Fruit fly (Drosophila melanogaster) whole organism, prepupa: ENCODE data around the gene CG43098.

Source experiments
- Blimp-1 ChIP-seq: fragments of 200-800 bp; sonication (Bioruptor generic); optimal IDR thresholded peaks from 3 replicates; lab custom pipeline; 2017; ENCODE audit warnings: missing biosample characterization, missing genetic modification characterization, mild to moderate bottlenecking, moderate library complexity, missing genetic modification reagents
- CG11762 ChIP-seq: fragments of 200-800 bp; sonication (Bioruptor generic); optimal IDR thresholded peaks from 3 replicates; lab custom pipeline; 2016; ENCODE audit warnings: missing biosample characterization, missing genetic modification characterization; ENCODE audit not compliant: insufficient read depth
- CG11902 ChIP-seq: fragments of 200-800 bp; sonication (Bioruptor generic); optimal IDR thresholded peaks from 3 replicates; lab custom pipeline; 2016; ENCODE audit warnings: missing biosample characterization, missing genetic modification characterization
- CG15336 ChIP-seq: fragments of 200-800 bp; sonication (Bioruptor generic); IDR thresholded peaks from 2 replicates; pipeline ENCODE4 v1.3.6; 2022; ENCODE audit warnings: missing biosample characterization, missing genetic modification characterization
- CG1621 ChIP-seq: fragments of 200-800 bp; sonication (Bioruptor generic); optimal IDR thresholded peaks from 3 replicates; lab custom pipeline; 2018; ENCODE audit warnings: missing biosample characterization, mild to moderate bottlenecking, missing genetic modification characterization
- CG16779 ChIP-seq: fragments of 200-800 bp; sonication (Bioruptor generic); optimal IDR thresholded peaks from 3 replicates; lab custom pipeline; 2017; ENCODE audit warnings: missing biosample characterization, mild to moderate bottlenecking, missing genetic modification characterization
- CG3032 ChIP-seq: fragments of 200-800 bp; optimal IDR thresholded peaks from 2 replicates; lab custom pipeline; 2019; ENCODE audit warnings: missing biosample characterization, mild to moderate bottlenecking, missing genetic modification characterization, moderate library complexity
- CG32006 ChIP-seq: fragments of 200-800 bp; sonication (Bioruptor generic); optimal IDR thresholded peaks from 3 replicates; lab custom pipeline; 2017; ENCODE audit warnings: missing biosample characterization, mild to moderate bottlenecking, missing genetic modification characterization
- CG4318 ChIP-seq: fragments of 200-800 bp; sonication (Bioruptor generic); optimal IDR thresholded peaks from 3 replicates; lab custom pipeline; 2017; ENCODE audit warnings: missing biosample characterization, mild to moderate bottlenecking, missing genetic modification characterization
- CG6163 ChIP-seq: fragments of 200-800 bp; sonication (Bioruptor generic); IDR thresholded peaks from 3 replicates; pipeline ENCODE4 v1.3.6; 2022; ENCODE audit warnings: missing biosample characterization, missing genetic modification characterization
- CG6276 ChIP-seq: fragments of 200-800 bp; sonication (Bioruptor generic); optimal IDR thresholded peaks from 2 replicates; lab custom pipeline; 2017; ENCODE audit warnings: missing biosample characterization, mild to moderate bottlenecking, missing genetic modification characterization
- CG6808 ChIP-seq: fragments of 200-800 bp; sonication (Bioruptor generic); optimal IDR thresholded peaks from 3 replicates; lab custom pipeline; 2017; ENCODE audit warnings: missing biosample characterization, missing genetic modification characterization, mild to moderate bottlenecking, moderate library complexity, missing genetic modification reagents
- CG6854 ChIP-seq: fragments of 200-800 bp; sonication (Bioruptor generic); optimal IDR thresholded peaks from 2 replicates; lab custom pipeline; 2017; ENCODE audit warnings: missing biosample characterization, mild to moderate bottlenecking, missing genetic modification characterization
- CG7368 ChIP-seq: fragments of 200-800 bp; sonication (Bioruptor generic); optimal IDR thresholded peaks from 3 replicates; lab custom pipeline; 2016; ENCODE audit warnings: missing biosample characterization, missing genetic modification characterization
- CG8119 ChIP-seq: fragments of 200-800 bp; sonication (Bioruptor generic); IDR thresholded peaks from 3 replicates; pipeline ENCODE4 v1.3.6; 2022; ENCODE audit warnings: missing biosample characterization, missing genetic modification characterization
- CG8319 ChIP-seq: fragments of 200-800 bp; sonication (Bioruptor generic); optimal IDR thresholded peaks from 3 replicates; lab custom pipeline; 2016; ENCODE audit warnings: missing biosample characterization, missing genetic modification characterization
- CG8632 ChIP-seq: fragments of 200-800 bp; sonication (Bioruptor generic); optimal IDR thresholded peaks from 3 replicates; lab custom pipeline; 2016; ENCODE audit warnings: missing biosample characterization, missing genetic modification characterization
- Eip75B ChIP-seq: fragments of 200-800 bp; sonication (Bioruptor generic); optimal IDR thresholded peaks from 3 replicates; lab custom pipeline; 2016; ENCODE audit warnings: missing biosample characterization, missing genetic modification characterization
- Eip93F ChIP-seq: fragments of 200-800 bp; sonication (Bioruptor generic); optimal IDR thresholded peaks from 2 replicates; lab custom pipeline; 2016; ENCODE audit warnings: missing biosample characterization, mild to moderate bottlenecking, missing genetic modification characterization
- Ets21C ChIP-seq: fragments of 200-800 bp; sonication (Bioruptor generic); optimal IDR thresholded peaks from 3 replicates; lab custom pipeline; 2016; ENCODE audit warnings: missing biosample characterization, missing genetic modification characterization
- Gug ChIP-seq: fragments of 200-800 bp; sonication (Bioruptor generic); IDR thresholded peaks from 2 replicates; pipeline ENCODE4 v1.3.6; 2022; ENCODE audit warnings: missing biosample characterization, missing genetic modification characterization
- Hr38 ChIP-seq: sonication (Bioruptor generic); optimal IDR thresholded peaks from 2 replicates; lab custom pipeline; 2016; ENCODE audit warnings: missing biosample characterization, missing genetic modification characterization
- Hr39 ChIP-seq: fragments of 200-800 bp; sonication (Bioruptor generic); optimal IDR thresholded peaks from 2 replicates; lab custom pipeline; 2016; ENCODE audit warnings: missing biosample characterization, missing genetic modification characterization
- Hr4 ChIP-seq: fragments of 200-800 bp; sonication (Bioruptor generic); optimal IDR thresholded peaks from 3 replicates; lab custom pipeline; 2016; ENCODE audit warnings: missing biosample characterization, missing genetic modification characterization
- Lpt ChIP-seq: fragments of 200-800 bp; sonication (Bioruptor generic); optimal IDR thresholded peaks from 3 replicates; lab custom pipeline; 2016; ENCODE audit warnings: missing biosample characterization, missing genetic modification characterization
- Met ChIP-seq: fragments of 200-800 bp; sonication (Bioruptor generic); optimal IDR thresholded peaks from 3 replicates; lab custom pipeline; 2016; ENCODE audit warnings: missing biosample characterization, missing genetic modification characterization
- OdsH ChIP-seq: fragments of 200-800 bp; sonication (Bioruptor generic); optimal IDR thresholded peaks from 3 replicates; lab custom pipeline; 2016; ENCODE audit warnings: missing biosample characterization, missing genetic modification characterization
- Smox ChIP-seq: fragments of 200-800 bp; sonication (Bioruptor generic); optimal IDR thresholded peaks from 3 replicates; lab custom pipeline; 2016; ENCODE audit warnings: missing biosample characterization, missing genetic modification characterization
- Sox102F ChIP-seq: fragments of 200-800 bp; sonication (Bioruptor generic); optimal IDR thresholded peaks from 2 replicates; lab custom pipeline; 2016; ENCODE audit warnings: missing biosample characterization, mild to moderate bottlenecking, missing genetic modification characterization
- Sox14 ChIP-seq: fragments of 200-800 bp; sonication (Bioruptor generic); optimal IDR thresholded peaks from 3 replicates; lab custom pipeline; 2016; ENCODE audit warnings: missing biosample characterization, missing genetic modification characterization
- Sox15 ChIP-seq: fragments of 200-800 bp; sonication (Bioruptor generic); optimal IDR thresholded peaks from 3 replicates; lab custom pipeline; 2016; ENCODE audit warnings: missing biosample characterization, missing genetic modification characterization
- achi ChIP-seq: fragments of 200-800 bp; sonication (Bioruptor generic); optimal IDR thresholded peaks from 3 replicates; lab custom pipeline; 2016; ENCODE audit warnings: missing biosample characterization, missing genetic modification characterization
- acj6 ChIP-seq: fragments of 200-800 bp; sonication (Bioruptor generic); optimal IDR thresholded peaks from 3 replicates; lab custom pipeline; 2016; ENCODE audit warnings: missing biosample characterization, missing genetic modification characterization
- dac ChIP-seq: fragments of 200-800 bp; sonication (Bioruptor generic); optimal IDR thresholded peaks from 2 replicates; lab custom pipeline; 2017; ENCODE audit warnings: missing biosample characterization, mild to moderate bottlenecking, missing genetic modification characterization
- dsx ChIP-seq: fragments of 200-800 bp; optimal IDR thresholded peaks from 3 replicates; lab custom pipeline; 2019; ENCODE audit warnings: missing biosample characterization, mild to moderate bottlenecking, missing genetic modification characterization, moderate library complexity; ENCODE audit not compliant: poor library complexity, severe bottlenecking
- eg ChIP-seq: fragments of 200-800 bp; sonication (Bioruptor generic); IDR thresholded peaks from 3 replicates; pipeline ENCODE4 v1.3.6; 2022; ENCODE audit warnings: missing biosample characterization, missing genetic modification characterization
- esn ChIP-seq: fragments of 200-800 bp; sonication (Bioruptor generic); optimal IDR thresholded peaks from 2 replicates; lab custom pipeline; 2016; ENCODE audit warnings: missing biosample characterization, mild to moderate bottlenecking, missing genetic modification characterization, moderate library complexity
- fd59A ChIP-seq: fragments of 200-800 bp; sonication (Bioruptor generic); optimal IDR thresholded peaks from 2 replicates; lab custom pipeline; 2017; ENCODE audit warnings: missing biosample characterization, mild to moderate bottlenecking, missing genetic modification characterization, missing genetic modification reagents
- fd85E ChIP-seq: fragments of 200-800 bp; sonication (Bioruptor generic); optimal IDR thresholded peaks from 3 replicates; lab custom pipeline; 2016; ENCODE audit warnings: missing biosample characterization, missing genetic modification characterization
- lz ChIP-seq: fragments of 200-800 bp; sonication (Bioruptor generic); optimal IDR thresholded peaks from 3 replicates; lab custom pipeline; 2016; ENCODE audit warnings: missing biosample characterization, missing genetic modification characterization
- net ChIP-seq: fragments of 200-800 bp; sonication (Bioruptor generic); optimal IDR thresholded peaks from 3 replicates; lab custom pipeline; 2016; ENCODE audit warnings: missing biosample characterization, missing genetic modification characterization
- pdm3 ChIP-seq: fragments of 200-800 bp; sonication (Bioruptor generic); optimal IDR thresholded peaks from 3 replicates; lab custom pipeline; 2016; ENCODE audit warnings: missing biosample characterization, missing genetic modification characterization
- salr ChIP-seq, 2 experiments: fragments of 200-800 bp; sonication (Bioruptor generic); optimal IDR thresholded peaks; 3 replicates each; lab custom pipeline; 2016 to 2018; ENCODE audit warnings: missing biosample characterization in 2 of 2, missing genetic modification characterization in 2 of 2, mild to moderate bottlenecking in 1 of 2
- spab ChIP-seq: fragments of 200-800 bp; sonication (Bioruptor generic); optimal IDR thresholded peaks from 2 replicates; lab custom pipeline; 2017; ENCODE audit warnings: missing biosample characterization, mild to moderate bottlenecking, missing genetic modification characterization, missing genetic modification reagents
- ss ChIP-seq, 2 experiments: fragments of 200-800 bp; sonication (Bioruptor generic); optimal IDR thresholded peaks; 2 replicates in 1 of 2; 3 replicates in 1 of 2; lab custom pipeline; 2017 to 2018; ENCODE audit warnings: mild to moderate bottlenecking in 2 of 2, missing biosample characterization in 2 of 2, missing genetic modification characterization in 2 of 2, moderate library complexity in 1 of 2
- svp ChIP-seq: fragments of 200-800 bp; sonication (Bioruptor generic); peaks from one replicate; lab custom pipeline; 2016; ENCODE audit warnings: missing biosample characterization, missing genetic modification characterization
- topi ChIP-seq: fragments of 200-800 bp; sonication (Bioruptor generic); optimal IDR thresholded peaks from 3 replicates; lab custom pipeline; 2016; ENCODE audit warnings: missing biosample characterization, missing genetic modification characterization

CG43098 gene

DNA sequence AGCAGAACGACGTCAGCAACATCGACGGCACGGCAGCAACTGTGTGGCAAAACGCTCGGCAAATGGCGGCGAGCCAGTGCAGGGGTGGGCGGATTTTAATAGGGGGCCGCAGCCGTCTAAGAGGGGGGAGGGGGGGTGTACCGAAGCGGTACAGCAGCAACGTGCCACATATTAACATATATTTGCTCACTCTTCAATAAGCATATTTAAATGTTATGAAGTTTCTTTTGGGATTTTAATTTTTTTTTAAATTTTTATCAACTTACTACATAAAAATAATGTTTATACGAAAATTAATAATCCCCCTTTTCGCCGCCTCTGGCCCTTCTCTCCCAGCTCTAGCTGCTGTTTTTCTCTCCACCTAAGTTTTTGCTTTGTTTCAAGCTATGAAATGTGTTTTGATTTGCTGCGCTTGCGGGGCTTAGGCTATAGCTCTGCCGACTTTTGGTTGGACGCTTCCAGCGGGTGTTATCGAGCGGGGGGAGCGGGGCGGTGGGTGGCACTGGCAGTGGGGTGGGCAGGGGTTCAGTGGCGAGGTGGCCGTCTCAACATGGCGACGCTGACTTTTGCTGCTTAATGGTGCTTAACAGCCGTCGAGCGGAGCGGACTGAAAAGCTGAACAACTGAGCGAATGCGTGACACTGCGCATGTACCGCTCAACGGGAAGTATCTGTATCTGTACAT is 26.2 kb upstream of the CG43098 start (continued):
- peak; percentile 13 for TF ChIP-seq CG11762 (GFP tag; lab: Kevin White, UChicago)

DNA sequence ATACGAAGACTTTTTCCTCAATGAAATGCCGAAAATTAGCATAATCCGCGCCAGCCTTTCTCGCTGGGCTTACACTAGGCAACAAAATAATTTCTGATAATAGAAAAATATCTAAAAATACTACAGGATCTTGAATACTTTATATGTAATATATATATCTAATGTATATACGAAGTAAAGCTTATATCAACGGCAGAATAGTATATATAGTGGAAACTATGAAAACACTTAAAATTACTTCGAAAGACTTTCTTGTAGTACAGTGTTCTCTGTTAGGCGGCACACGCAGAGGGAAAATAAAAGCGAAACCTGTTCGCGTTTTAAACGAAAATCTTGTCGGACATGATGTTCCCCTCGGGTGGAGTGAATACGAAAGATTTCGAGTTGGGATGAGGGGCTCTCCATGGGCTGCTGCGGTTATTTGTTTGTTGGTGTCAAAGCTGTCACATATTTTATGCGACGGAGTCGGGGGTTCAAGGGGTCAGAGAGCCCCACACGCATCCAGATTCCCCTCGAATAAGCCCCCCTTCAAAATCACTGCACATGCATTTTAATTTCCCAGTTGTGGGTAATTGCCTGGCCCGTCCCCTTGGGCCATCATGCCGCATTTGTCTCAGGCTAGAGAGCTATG is 24.6 kb upstream of the CG43098 start:
- TF ChIP-seq dsx (GFP tag; lab: Kevin White, UChicago) (peak; percentile 79), acj6 (GFP tag; lab: Kevin White, UChicago) (peak; percentile 33), CG6808 (GFP tag; lab: Kevin White, UChicago) (peak; percentile 68), CG11902 (GFP tag; lab: Kevin White, UChicago) (no peak), CG16779 (tag; lab: Kevin White, UChicago) (peak; percentile 62), Gug (GFP tag; lab: Robert Waterston, UW) (no peak), Hr39 (GFP tag; lab: Kevin White, UChicago) (no peak), achi (GFP tag; lab: Kevin White, UChicago) (peak; percentile 64), topi (GFP tag; lab: Kevin White, UChicago) (peak; percentile 45), salr (GFP tag; optimal IDR thresholded peaks at IDR 0.05; lab: Kevin White, UChicago) (peak in 1 of 2 experiments; percentile 39), Hr38 (GFP tag; lab: Kevin White, UChicago) (no peak), CG3032 (peak; percentile 73), fd85E (GFP tag; lab: Kevin White, UChicago) (no peak), net (GFP tag; lab: Kevin White, UChicago) (peak; percentile 55), Smox (GFP tag; lab: Kevin White, UChicago) (peak; percentile 37), fd59A (GFP tag; lab: Kevin White, UChicago) (peak; percentile 54), CG6276 (GFP tag; lab: Kevin White, UChicago) (peak; percentile 79), CG8119 (GFP tag; lab: Robert Waterston, UW) (peak; percentile 86), spab (peak; percentile 64), CG11762 (GFP tag; lab: Kevin White, UChicago) (peak; percentile 50), CG8319 (GFP tag; lab: Kevin White, UChicago) (peak; percentile 39), Eip93F (no peak), CG6163 (GFP tag; lab: Robert Waterston, UW) (peak; percentile 77; the same call in 2 of the 3 replicates), CG6854 (GFP tag; lab: Kevin White, UChicago) (peak; percentile 14), CG1621 (tag; lab: Kevin White, UChicago) (peak; percentile 42), dac (peak; percentile 8), Met (GFP tag; lab: Kevin White, UChicago) (peak; percentile 47), CG15336 (GFP tag; lab: Robert Waterston, UW) (peak; percentile 88), Sox102F (GFP tag; lab: Kevin White, UChicago) (peak; percentile 45), eg (peak; percentile 82; the same call in 2 of the 3 replicates), CG8632 (GFP tag; lab: Kevin White, UChicago) (peak; percentile 64), svp (peak; percentile 71), CG4318 (GFP tag; lab: Kevin White, UChicago) (peak; percentile 34), Sox15 (no peak), lz (GFP tag; lab: Kevin White, UChicago) (peak; percentile 13), pdm3 (GFP tag; lab: Kevin White, UChicago) (peak; percentile 41), OdsH (peak; percentile 48), Eip75B (GFP tag; lab: Kevin White, UChicago) (peak; percentile 40), CG7368 (GFP tag; lab: Kevin White, UChicago) (peak; percentile 26), CG32006 (peak; percentile 70), Sox14 (GFP tag; lab: Kevin White, UChicago) (no peak), Lpt (peak; percentile 29), Hr4 (peak; percentile 55), Ets21C (GFP tag; lab: Kevin White, UChicago) (no peak), Blimp-1 (GFP tag; lab: Kevin White, UChicago) (peak; percentile 71), ss (GFP tag; optimal IDR thresholded peaks at IDR 0.05; lab: Kevin White, UChicago) (peak; percentile 49 to 65), esn (GFP tag; lab: Kevin White, UChicago) (peak; percentile 56)
